Fruit fly (Drosophila melanogaster): ENCODE measurements around the gene ppk5.

The ppk5 gene

dm6 chr3L:21509488-21510122, 24.9 kb upstream of the ppk5 start (continued):
- TF ChIP-seq CG18599 (GFP tag; optimal IDR thresholded peaks at IDR 0.05) = peak; percentile 35
- no peak for TF ChIP-seq CHES-1-like (GFP tag; optimal IDR thresholded peaks at IDR 0.05)
- TF ChIP-seq Max (GFP tag; optimal IDR thresholded peaks at IDR 0.05) = peak; percentile 4
- TF ChIP-seq CG9215 (GFP tag; IDR thresholded peaks at IDR 0.05) = no peak
- peak; percentile 28 for TF ChIP-seq fd96Cb (tag; optimal IDR thresholded peaks at IDR 0.05)
- TF ChIP-seq sug (tag; optimal IDR thresholded peaks at IDR 0.05) = no peak
- no peak for TF ChIP-seq CG11560 (tag; IDR thresholded peaks at IDR 0.05)
- no peak for TF ChIP-seq Dfd (GFP tag; optimal IDR thresholded peaks at IDR 0.05)
- TF ChIP-seq tna (GFP tag; IDR thresholded peaks at IDR 0.05; ENCODE audit: partially characterized antibody) = no peak
- no peak for TF ChIP-seq CkIIα-i1 (GFP tag; IDR thresholded peaks at IDR 0.05)
- TF ChIP-seq phol (tag; optimal IDR thresholded peaks at IDR 0.05) = peak; percentile 39
- peak; percentile 28 for TF ChIP-seq CG10267 (tag; optimal IDR thresholded peaks at IDR 0.05)
- TF ChIP-seq cas (GFP tag; IDR thresholded peaks at IDR 0.05) = no peak
- peak; percentile 67 for TF ChIP-seq PHDP (tag; optimal IDR thresholded peaks at IDR 0.05)
- TF ChIP-seq CG11696 (GFP tag; IDR thresholded peaks at IDR 0.05) = no peak
- TF ChIP-seq CG18011 (GFP tag; optimal IDR thresholded peaks at IDR 0.05) = no peak
- TF ChIP-seq Fer1 (GFP tag; optimal IDR thresholded peaks at IDR 0.05) = peak; percentile 39
- TF ChIP-seq dati (GFP tag; IDR thresholded peaks at IDR 0.05) = no peak
- no peak for TF ChIP-seq CG5180 (GFP tag; optimal IDR thresholded peaks at IDR 0.05)
- TF ChIP-seq Nf-YB (GFP tag; optimal IDR thresholded peaks at IDR 0.05) = no peak
- no peak for TF ChIP-seq fru (optimal IDR thresholded peaks at IDR 0.05)
- no peak for TF ChIP-seq HHEX (GFP tag; optimal IDR thresholded peaks at IDR 0.05)
- no peak for TF ChIP-seq CG9609 (GFP tag; optimal IDR thresholded peaks at IDR 0.05)
- no peak for TF ChIP-seq CG6765 (GFP tag; optimal IDR thresholded peaks at IDR 0.05)
- no peak for TF ChIP-seq NC2α (GFP tag; optimal IDR thresholded peaks at IDR 0.05)
- TF ChIP-seq CG34422 (GFP tag; IDR thresholded peaks at IDR 0.05) = no peak
- no peak for TF ChIP-seq wek (GFP tag; optimal IDR thresholded peaks at IDR 0.05)
- TF ChIP-seq CG32767 (GFP tag; IDR thresholded peaks at IDR 0.05) = no peak
- TF ChIP-seq ase (GFP tag; IDR thresholded peaks at IDR 0.05) = no peak
- TF ChIP-seq CG32532 (GFP tag; IDR thresholded peaks at IDR 0.05) = 0 out of 2 replicates have a peak, but pooled peaks have one; percentile 23
- TF ChIP-seq CG32772 (GFP tag; IDR thresholded peaks at IDR 0.05) = no peak
- no peak for TF ChIP-seq Optix (GFP tag; IDR thresholded peaks at IDR 0.05)
- no peak for TF ChIP-seq Six4 (GFP tag; optimal IDR thresholded peaks at IDR 0.05)
- no peak for TF ChIP-seq emc (GFP tag; optimal IDR thresholded peaks at IDR 0.05)
- no peak for TF ChIP-seq CG14667 (GFP tag; IDR thresholded peaks at IDR 0.05)
- no peak for TF ChIP-seq mld (GFP tag; IDR thresholded peaks at IDR 0.05; ENCODE audit: partially characterized antibody)
- TF ChIP-seq CG4360 (GFP tag; IDR thresholded peaks at IDR 0.05) = no peak
- no peak for TF ChIP-seq Stat92E (GFP tag; optimal IDR thresholded peaks at IDR 0.05)
- no peak for TF ChIP-seq CG4730 (GFP tag; IDR thresholded peaks at IDR 0.05)
- TF ChIP-seq CG6854 (GFP tag; optimal IDR thresholded peaks at IDR 0.05) = no peak
- TF ChIP-seq CG9932 (GFP tag; IDR thresholded peaks at IDR 0.05) = no peak
- TF ChIP-seq Xbp1 (GFP tag; optimal IDR thresholded peaks at IDR 0.05) = peak; percentile 55
- TF ChIP-seq CG17912 (GFP tag; optimal IDR thresholded peaks at IDR 0.05) = no peak
- TF ChIP-seq kni (GFP tag; optimal IDR thresholded peaks at IDR 0.05) = no peak
- TF ChIP-seq cg (GFP tag; optimal IDR thresholded peaks at IDR 0.05) = no peak
- TF ChIP-seq Hmr (GFP tag; optimal IDR thresholded peaks at IDR 0.05) = peak; percentile 48
- TF ChIP-seq CG8281 (tag; optimal IDR thresholded peaks at IDR 0.05) = no peak
- no peak for TF ChIP-seq Abd-B (GFP tag; optimal IDR thresholded peaks at IDR 0.05)
- peak; percentile 26; the same call in 1 of the 3 replicates for TF ChIP-seq tgo (GFP tag; IDR thresholded peaks at IDR 0.05)
- no peak for TF ChIP-seq pan (optimal IDR thresholded peaks at IDR 0.05)
- TF ChIP-seq pan (GFP tag; optimal IDR thresholded peaks at IDR 0.05 in 1 of 2, IDR thresholded peaks at IDR 0.05 in 1 of 2) = no peak

Measured in whole organism, embryonic.